Fruit fly (Drosophila melanogaster) whole organism, embryonic: ENCODE results near the gene Fum1.

ENCODE experiments used
- Atf6 ChIP-seq: fragments of 200-800 bp; sonication (Bioruptor generic); IDR thresholded peaks from 2 replicates; pipeline ENCODE4 v1.3.6; 2022; ENCODE audit warnings: missing biosample characterization, missing genetic modification characterization
- CG12391 ChIP-seq: fragments of 200-800 bp; sonication (Bioruptor generic); optimal IDR thresholded peaks from 3 replicates; lab custom pipeline; 2018; ENCODE audit warnings: missing biosample characterization, mild to moderate bottlenecking, missing genetic modification characterization, moderate library complexity
- CG12942 ChIP-seq: fragments of 200-800 bp; sonication (Bioruptor generic); optimal IDR thresholded peaks from 3 replicates; lab custom pipeline; 2016; ENCODE audit warnings: missing biosample characterization, missing genetic modification characterization
- CG13424 ChIP-seq: fragments of 200-800 bp; sonication (Bioruptor generic); optimal IDR thresholded peaks from 2 replicates; lab custom pipeline; 2019; ENCODE audit warnings: missing biosample characterization, mild to moderate bottlenecking, missing genetic modification characterization, moderate library complexity
- CG14441 ChIP-seq: fragments of 200-800 bp; sonication (Bioruptor generic); IDR thresholded peaks from 2 replicates; pipeline ENCODE4 v1.3.6; 2022; ENCODE audit warnings: missing biosample characterization, missing genetic modification characterization
- CG16815 ChIP-seq: fragments of 200-800 bp; sonication (Bioruptor generic); optimal IDR thresholded peaks from 3 replicates; lab custom pipeline; 2017; ENCODE audit warnings: missing biosample characterization, mild to moderate bottlenecking, missing genetic modification characterization
- CG17912 ChIP-seq: fragments of 200-800 bp; sonication (Bioruptor generic); optimal IDR thresholded peaks from 2 replicates; lab custom pipeline; 2018; ENCODE audit warnings: missing biosample characterization, mild to moderate bottlenecking, missing genetic modification characterization
- CG18262 ChIP-seq: fragments of 200-800 bp; optimal IDR thresholded peaks from 3 replicates; lab custom pipeline; 2019; ENCODE audit warnings: missing biosample characterization, mild to moderate bottlenecking, missing genetic modification characterization, moderate library complexity
- CG1832 ChIP-seq: fragments of 200-800 bp; sonication (Bioruptor generic); optimal IDR thresholded peaks from 2 replicates; lab custom pipeline; 2017; ENCODE audit warnings: missing biosample characterization, mild to moderate bottlenecking, missing genetic modification characterization, inconsistent platforms
- CG2199 ChIP-seq: fragments of 200-800 bp; sonication (Bioruptor generic); IDR thresholded peaks from 3 replicates; pipeline ENCODE4 v1.3.6; 2022; ENCODE audit warnings: missing biosample characterization, missing genetic modification characterization
- CG2202 ChIP-seq: fragments of 200-800 bp; sonication (Bioruptor generic); optimal IDR thresholded peaks from 2 replicates; lab custom pipeline; 2018; ENCODE audit warnings: missing biosample characterization, mild to moderate bottlenecking, missing genetic modification characterization
- CG2678 ChIP-seq: fragments of 200-800 bp; sonication (Bioruptor generic); optimal IDR thresholded peaks from 3 replicates; lab custom pipeline; 2019; ENCODE audit warnings: missing biosample characterization, mild to moderate bottlenecking, missing genetic modification characterization, moderate library complexity
- CG2875 ChIP-seq: fragments of 200-800 bp; sonication (Bioruptor generic); optimal IDR thresholded peaks from 2 replicates; lab custom pipeline; 2017; ENCODE audit warnings: missing biosample characterization, mild to moderate bottlenecking, missing genetic modification characterization, missing genetic modification reagents
- CG42726 ChIP-seq: fragments of 200-800 bp; sonication (Bioruptor generic); IDR thresholded peaks from 2 replicates; pipeline ENCODE4 v1.3.6; 2022; ENCODE audit warnings: missing biosample characterization, missing genetic modification characterization; ENCODE audit not compliant: partially characterized antibody
- CG4328 ChIP-seq: fragments of 200-800 bp; sonication (Bioruptor generic); optimal IDR thresholded peaks from 3 replicates; lab custom pipeline; 2017; ENCODE audit warnings: missing biosample characterization, missing genetic modification reagents, missing genetic modification characterization
- CG6654 ChIP-seq: fragments of 200-800 bp; sonication (Bioruptor generic); optimal IDR thresholded peaks from 2 replicates; lab custom pipeline; 2017; ENCODE audit warnings: missing biosample characterization, mild to moderate bottlenecking, missing genetic modification characterization
- CG6683 ChIP-seq: fragments of 200-800 bp; sonication (Bioruptor generic); optimal IDR thresholded peaks from 2 replicates; lab custom pipeline; 2017; ENCODE audit warnings: missing biosample characterization, mild to moderate bottlenecking, missing genetic modification characterization, missing genetic modification reagents
- CG8290 ChIP-seq, 3 experiments: fragments of 200-800 bp; sonication (Bioruptor generic); optimal IDR thresholded peaks; 2 replicates each; lab custom pipeline; 2016 to 2019; ENCODE audit warnings: missing biosample characterization in 3 of 3, missing genetic modification characterization in 3 of 3, mild to moderate bottlenecking in 2 of 3, moderate library complexity in 1 of 3
- CG8944 ChIP-seq: fragments of 200-800 bp; sonication (Bioruptor generic); optimal IDR thresholded peaks from 3 replicates; lab custom pipeline; 2016; ENCODE audit warnings: missing biosample characterization, missing genetic modification characterization
- D ChIP-seq, 2 experiments: fragments of 200-800 bp in 1 of 2; fragments of >200 bp in 1 of 2; sonication (Bioruptor generic) in 1 of 2; optimal IDR thresholded peaks; 2 replicates in 1 of 2; 3 replicates in 1 of 2; lab custom pipeline; 2017; ENCODE audit warnings: mild to moderate bottlenecking in 1 of 2, missing biosample characterization in 1 of 2, missing genetic modification characterization in 1 of 2, missing genetic modification reagents in 1 of 2
- Dp ChIP-seq: fragments of 200-800 bp; sonication (Bioruptor generic); optimal IDR thresholded peaks from 2 replicates; lab custom pipeline; 2018; ENCODE audit warnings: missing biosample characterization, mild to moderate bottlenecking, missing genetic modification characterization, moderate library complexity
- Hmx ChIP-seq: fragments of 200-800 bp; sonication (Bioruptor generic); optimal IDR thresholded peaks from 2 replicates; lab custom pipeline; 2016; ENCODE audit warnings: missing biosample characterization, missing genetic modification characterization
- Hr3 ChIP-seq: fragments of 200-800 bp; sonication (Bioruptor generic); optimal IDR thresholded peaks from 3 replicates; lab custom pipeline; 2016; ENCODE audit warnings: missing biosample characterization, missing genetic modification characterization
- Med ChIP-seq: fragments of 200-800 bp; sonication (Bioruptor generic); peaks from one replicate; lab custom pipeline; 2016; ENCODE audit warnings: missing biosample characterization, missing genetic modification characterization, mild to moderate bottlenecking, inconsistent platforms, moderate library complexity
- NC2α ChIP-seq: fragments of 200-800 bp; sonication (Bioruptor generic); optimal IDR thresholded peaks from 2 replicates; lab custom pipeline; 2016; ENCODE audit warnings: missing biosample characterization, missing genetic modification characterization
- Oli ChIP-seq: fragments of 200-800 bp; sonication (Bioruptor generic); optimal IDR thresholded peaks from 2 replicates; lab custom pipeline; 2018; ENCODE audit warnings: missing biosample characterization, mild to moderate bottlenecking, missing genetic modification characterization, moderate library complexity
- Pdp1 ChIP-seq, 2 experiments: fragments of 200-800 bp; sonication (Bioruptor generic); optimal IDR thresholded peaks; 3 replicates each; lab custom pipeline; 2016; ENCODE audit warnings: missing biosample characterization in 2 of 2, missing genetic modification characterization in 2 of 2, mild to moderate bottlenecking in 1 of 2, moderate library complexity in 1 of 2
- Scr ChIP-seq: fragments of 200-800 bp; sonication (Bioruptor generic); IDR thresholded peaks from 2 replicates; pipeline ENCODE4 v1.3.6; 2022; ENCODE audit warnings: missing biosample characterization, missing genetic modification characterization; ENCODE audit not compliant: partially characterized antibody
- Six4 ChIP-seq: fragments of 200-800 bp; sonication (Bioruptor generic); optimal IDR thresholded peaks from 2 replicates; lab custom pipeline; 2016; ENCODE audit warnings: missing biosample characterization, missing genetic modification characterization
- chn ChIP-seq: fragments of 200-800 bp; sonication (Bioruptor generic); optimal IDR thresholded peaks from 2 replicates; lab custom pipeline; 2016; ENCODE audit warnings: missing biosample characterization, missing genetic modification characterization
- dati ChIP-seq: fragments of 200-800 bp; sonication (Bioruptor generic); IDR thresholded peaks from 2 replicates; pipeline ENCODE4 v1.3.6; 2022; ENCODE audit warnings: missing biosample characterization, missing genetic modification characterization
- grau ChIP-seq: fragments of 200-800 bp; optimal IDR thresholded peaks from 3 replicates; lab custom pipeline; 2019; ENCODE audit warnings: missing biosample characterization, mild to moderate bottlenecking, missing genetic modification characterization, moderate library complexity
- hkb ChIP-seq, 2 experiments: fragments of 200-800 bp in 1 of 2; fragments of >200 bp in 1 of 2; sonication (Bioruptor generic) in 1 of 2; IDR thresholded peaks in 1 of 2; optimal IDR thresholded peaks in 1 of 2; 2 replicates each; pipeline versions ENCODE4 v1.3.6 to Lab custom; 2017 to 2022; ENCODE audit warnings: missing biosample characterization in 1 of 2, missing genetic modification characterization in 1 of 2
- ind ChIP-seq: fragments of 200-800 bp; sonication (Bioruptor generic); optimal IDR thresholded peaks from 3 replicates; lab custom pipeline; 2016; ENCODE audit warnings: missing biosample characterization, missing genetic modification characterization
- lmd ChIP-seq: fragments of 200-800 bp; sonication (Bioruptor generic); IDR thresholded peaks from 2 replicates; pipeline ENCODE4 v1.3.6; 2022; ENCODE audit warnings: missing biosample characterization, missing genetic modification characterization
- pb ChIP-seq: fragments of 200-800 bp; sonication (Bioruptor generic); optimal IDR thresholded peaks from 3 replicates; lab custom pipeline; 2016; ENCODE audit warnings: missing biosample characterization, missing genetic modification characterization
- row ChIP-seq: fragments of 200-800 bp; sonication (Bioruptor generic); IDR thresholded peaks from 3 replicates; pipeline ENCODE4 v1.3.6; 2022; ENCODE audit warnings: missing biosample characterization, missing genetic modification characterization
- schlank ChIP-seq: fragments of 200-800 bp; sonication (Bioruptor generic); optimal IDR thresholded peaks from 2 replicates; lab custom pipeline; 2018; ENCODE audit warnings: missing biosample characterization, mild to moderate bottlenecking, missing genetic modification characterization
- scrt ChIP-seq: fragments of 200-800 bp; sonication (Bioruptor generic); optimal IDR thresholded peaks from 2 replicates; lab custom pipeline; 2018; ENCODE audit warnings: missing biosample characterization, mild to moderate bottlenecking, missing genetic modification characterization, moderate library complexity
- sens ChIP-seq: fragments of 200-800 bp; sonication (Bioruptor generic); peaks from one replicate; lab custom pipeline; 2016; ENCODE audit warnings: missing biosample characterization, missing genetic modification characterization
- stwl ChIP-seq: fragments of 200-800 bp; sonication (Bioruptor generic); optimal IDR thresholded peaks from 3 replicates; lab custom pipeline; 2018; ENCODE audit warnings: missing biosample characterization, mild to moderate bottlenecking, missing genetic modification characterization, moderate library complexity
- sug ChIP-seq: fragments of 200-800 bp; optimal IDR thresholded peaks from 2 replicates; lab custom pipeline; 2019; ENCODE audit warnings: missing biosample characterization, mild to moderate bottlenecking, missing genetic modification characterization, moderate library complexity

Gene Fum1

DNA sequence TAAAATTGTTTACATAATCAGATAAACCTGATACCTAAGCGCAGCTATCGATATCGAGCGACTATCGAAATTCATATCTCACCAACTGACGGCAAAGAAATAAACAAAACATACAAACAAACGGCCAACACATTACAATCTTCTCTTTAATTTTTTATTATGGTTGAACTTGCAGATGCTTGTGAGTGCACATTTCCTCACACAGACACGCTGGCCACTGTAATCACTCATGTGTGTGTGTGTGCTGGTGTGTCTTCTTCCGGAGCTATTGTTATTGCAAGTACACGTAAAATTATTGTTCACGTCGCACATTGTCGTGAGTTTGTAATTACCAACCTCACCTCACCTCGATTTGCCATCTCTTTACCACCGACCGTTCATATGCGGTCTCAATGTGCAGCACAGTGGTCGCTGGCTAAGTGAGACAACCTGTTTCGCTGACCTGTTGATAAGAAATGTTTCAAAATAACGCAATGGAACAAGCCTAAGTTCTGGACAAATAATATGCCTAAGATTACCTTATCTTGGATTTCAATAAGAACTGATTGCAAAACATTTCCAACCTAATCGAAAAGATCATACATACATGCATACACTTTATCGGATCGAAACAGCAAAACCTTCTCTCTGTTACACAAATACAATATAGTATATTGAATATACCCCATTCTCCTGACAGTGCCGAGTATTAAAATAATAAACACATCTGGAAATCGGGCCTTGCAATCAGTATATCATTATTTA is 27.0 kb downstream of the Fum1 start (continued):
- TF ChIP-seq row (GFP tag; lab: Robert Waterston, UW): peak; percentile 46; the same call in 2 of the 3 replicates
- TF ChIP-seq CG2875 (GFP tag; lab: Kevin White, UChicago): no peak
- no peak for TF ChIP-seq CG1832 (GFP tag; lab: Kevin White, UChicago)
- peak; percentile 44 for TF ChIP-seq CG18262 (tag; lab: Kevin White, UChicago)
- TF ChIP-seq Six4 (GFP tag; lab: Kevin White, UChicago): no peak
- TF ChIP-seq dati (GFP tag; lab: Robert Waterston, UW): no peak
- no peak for TF ChIP-seq D (optimal IDR thresholded peaks at IDR 0.05; lab: Kevin White, UChicago)
- TF ChIP-seq D (GFP tag; optimal IDR thresholded peaks at IDR 0.05; lab: Kevin White, UChicago): peak; percentile 28
- TF ChIP-seq sug (tag; lab: Kevin White, UChicago): peak; percentile 46
- TF ChIP-seq CG14441 (GFP tag; lab: Robert Waterston, UW): peak; percentile 81
- TF ChIP-seq Oli (tag; lab: Kevin White, UChicago): peak; percentile 5
- no peak for TF ChIP-seq CG6654 (GFP tag; lab: Kevin White, UChicago)
- no peak for TF ChIP-seq CG4328 (GFP tag; lab: Kevin White, UChicago)
- TF ChIP-seq CG8290 (GFP tag; optimal IDR thresholded peaks at IDR 0.05; lab: Kevin White, UChicago): no peak
- TF ChIP-seq CG8290 (tag; optimal IDR thresholded peaks at IDR 0.05; lab: Kevin White, UChicago): peak in 1 of 2 experiments; percentile 16
- peak; percentile 11 for TF ChIP-seq CG12391 (tag; lab: Kevin White, UChicago)
- TF ChIP-seq CG13424 (tag; lab: Kevin White, UChicago): no peak
- TF ChIP-seq Dp (GFP tag; lab: Kevin White, UChicago): no peak
- TF ChIP-seq scrt (GFP tag; lab: Kevin White, UChicago): no peak
- no peak for TF ChIP-seq hkb (optimal IDR thresholded peaks at IDR 0.05; lab: Kevin White, UChicago)
- TF ChIP-seq hkb (GFP tag; IDR thresholded peaks at IDR 0.05; lab: Robert Waterston, UW): no peak
- peak; percentile 5 for TF ChIP-seq ind (GFP tag; lab: Kevin White, UChicago)
- TF ChIP-seq NC2α (GFP tag; lab: Kevin White, UChicago): no peak
- TF ChIP-seq CG6683 (GFP tag; lab: Kevin White, UChicago): no peak
- no peak for TF ChIP-seq Atf6 (GFP tag; lab: Robert Waterston, UW)
- peak in 1 of 2 experiments; percentile 46 for TF ChIP-seq Pdp1 (GFP tag; optimal IDR thresholded peaks at IDR 0.05; lab: Kevin White, UChicago)
- 0 out of 2 replicates have a peak, but pooled peaks have one; percentile 4 for TF ChIP-seq lmd (GFP tag; lab: Robert Waterston, UW)
- no peak for TF ChIP-seq pb (GFP tag; lab: Kevin White, UChicago)
- no peak for TF ChIP-seq CG17912
- no peak for TF ChIP-seq Hmx (GFP tag; lab: Kevin White, UChicago)
- no peak for TF ChIP-seq Hr3
- no peak for TF ChIP-seq chn (GFP tag; lab: Kevin White, UChicago)

DNA sequence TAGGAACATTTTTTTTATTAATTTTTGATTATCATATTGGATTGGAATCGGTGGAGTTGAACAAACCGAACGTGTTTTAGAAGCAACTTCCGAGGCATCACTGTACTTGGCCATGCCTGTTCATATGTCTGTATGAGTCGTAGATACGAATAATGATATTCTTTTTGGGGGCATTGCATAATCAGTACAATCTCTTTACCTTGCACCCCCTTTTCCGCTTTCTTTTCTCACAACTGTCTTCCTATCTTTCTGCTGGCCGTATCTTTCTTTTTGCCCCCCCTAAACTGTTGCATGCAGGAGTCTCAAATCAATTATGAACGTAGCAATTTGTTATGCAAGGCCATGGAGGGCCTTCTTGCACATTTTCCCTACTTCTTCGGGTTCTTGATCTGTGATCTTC is 27.7 kb downstream of the Fum1 start:
- peak; percentile 8 for TF ChIP-seq grau (tag; lab: Kevin White, UChicago)
- TF ChIP-seq CG2202 (tag; lab: Kevin White, UChicago): no peak
- peak; percentile 23 for TF ChIP-seq sens (GFP tag; lab: Kevin White, UChicago)
- TF ChIP-seq CG12942 (GFP tag; lab: Kevin White, UChicago): no peak
- no peak for TF ChIP-seq Scr (GFP tag; lab: Robert Waterston, UW)
- TF ChIP-seq CG2678: peak; percentile 3
- no peak for TF ChIP-seq Med (GFP tag; lab: Kevin White, UChicago)
- TF ChIP-seq CG16815: no peak
- TF ChIP-seq stwl: no peak
- no peak for TF ChIP-seq CG42726 (GFP tag; lab: Robert Waterston, UW)
- TF ChIP-seq lmd (GFP tag; lab: Robert Waterston, UW): no peak
- TF ChIP-seq schlank (tag; lab: Kevin White, UChicago): no peak
- peak in 1 of 2 experiments; percentile 81 for TF ChIP-seq Pdp1 (GFP tag; optimal IDR thresholded peaks at IDR 0.05; lab: Kevin White, UChicago)
- 0 out of 2 replicates have a peak, but pooled peaks have one; percentile 5 for TF ChIP-seq CG14441 (GFP tag; lab: Robert Waterston, UW)
- peak; percentile 59; the same call in 1 of the 3 replicates for TF ChIP-seq CG2199 (GFP tag; lab: Robert Waterston, UW)
- TF ChIP-seq CG8944 (GFP tag; lab: Kevin White, UChicago): no peak
